Worm (Caenorhabditis elegans): ENCODE measurements around the gene nob-1.
A peak's percentile ranks its signal among the peaks of the same experiment; 100 is the strongest.

Gene nob-1

DNA sequence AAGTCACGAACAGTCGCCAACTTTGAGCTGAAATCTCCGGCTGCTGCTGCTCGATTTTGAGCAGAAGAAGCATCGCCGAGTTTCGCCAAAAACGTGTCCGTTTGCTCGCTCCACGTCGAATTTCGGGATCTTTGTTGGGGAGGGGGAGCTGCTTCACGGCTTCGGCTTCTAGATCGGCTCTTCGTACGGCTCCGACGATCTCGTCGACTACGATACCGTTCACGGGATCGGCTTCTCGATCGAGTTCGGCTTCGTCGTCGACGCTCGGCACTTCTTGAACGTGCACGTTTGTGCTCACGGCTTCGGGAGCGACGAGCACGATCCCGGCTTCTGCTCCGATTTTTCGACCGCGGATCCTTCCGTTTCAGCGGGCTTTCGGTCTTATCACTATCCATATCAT is 46.9 kb downstream of the nob-1 start:
- TF ChIP-seq mdl-1 (tag; optimal IDR thresholded peaks at IDR 0.05) (no peak), ama-1 (optimal IDR thresholded peaks at IDR 0.05) (no peak), lsy-12 (tag; optimal IDR thresholded peaks at IDR 0.05) (no peak), snpc-4 (tag; optimal IDR thresholded peaks at IDR 0.05) (no peak), jun-1 (tag; optimal IDR thresholded peaks at IDR 0.05) (no peak), pha-4 (tag; optimal IDR thresholded peaks at IDR 0.05) (no peak), elt-2 (tag; optimal IDR thresholded peaks at IDR 0.05) (no peak), nhr-237 (tag; optimal IDR thresholded peaks at IDR 0.05) (no peak), egl-5 (tag; optimal IDR thresholded peaks at IDR 0.05) (no peak), hmg-11 (tag; optimal IDR thresholded peaks at IDR 0.05) (no peak), elt-1 (tag; optimal IDR thresholded peaks at IDR 0.05) (no peak), fkh-10 (GFP tag; optimal IDR thresholded peaks at IDR 0.05) (no peak), R02D3.7 (tag; optimal IDR thresholded peaks at IDR 0.05) (no peak), lin-15B (tag; optimal IDR thresholded peaks at IDR 0.05) (no peak)

DNA sequence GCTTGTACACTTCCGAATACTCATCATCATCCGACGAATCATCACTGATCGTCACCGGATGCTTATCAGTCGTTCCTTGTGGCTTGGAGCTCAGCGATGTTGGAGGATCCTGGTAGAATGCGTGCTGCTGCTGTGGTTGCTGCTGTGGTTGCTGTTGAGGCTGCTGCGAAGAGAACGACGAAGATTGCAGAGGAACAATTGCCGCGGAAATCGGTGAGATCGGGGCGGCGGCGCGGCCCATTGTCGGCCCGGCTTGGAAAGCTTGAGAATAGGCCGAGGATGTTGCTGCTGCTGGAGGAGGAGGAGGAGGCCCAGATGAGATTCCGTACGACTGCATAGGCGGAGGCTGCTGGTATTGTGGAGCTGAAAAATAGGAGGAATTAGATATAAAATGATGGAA is 49.8 kb downstream of the nob-1 start:
- no peak for TF ChIP-seq egl-5 (tag; optimal IDR thresholded peaks at IDR 0.05)
- TF ChIP-seq ama-1 (optimal IDR thresholded peaks at IDR 0.05), result no peak
- TF ChIP-seq elt-2 (tag; optimal IDR thresholded peaks at IDR 0.05), result no peak
- TF ChIP-seq nhr-28 (tag; optimal IDR thresholded peaks at IDR 0.05), result no peak

DNA sequence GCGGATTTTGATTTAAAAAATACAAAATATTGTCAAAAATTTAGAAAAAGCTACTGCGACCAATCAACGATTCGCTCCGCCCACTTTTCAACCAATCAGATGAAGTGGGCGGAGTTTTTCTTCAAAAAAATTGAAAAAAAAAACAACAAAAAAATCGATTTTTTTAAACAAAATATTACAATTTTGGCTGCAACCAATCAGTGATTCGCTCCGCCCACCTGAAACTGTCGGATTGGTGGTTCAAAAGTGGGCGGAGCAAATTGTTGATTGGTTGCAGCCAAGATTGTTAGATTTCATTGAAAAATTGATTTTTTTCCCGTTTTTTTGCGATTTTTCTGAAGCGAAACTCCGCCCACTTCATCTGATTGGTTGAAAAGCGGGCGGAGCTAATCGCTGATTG is 50.9 kb downstream of the nob-1 start:
- TF ChIP-seq nhr-67 (tag; optimal IDR thresholded peaks at IDR 0.05) (no peak), nhr-77 (tag; optimal IDR thresholded peaks at IDR 0.05) (no peak), nfya-1 (tag; optimal IDR thresholded peaks at IDR 0.05; ENCODE audit: insufficient read depth) (peak; percentile 86)

DNA sequence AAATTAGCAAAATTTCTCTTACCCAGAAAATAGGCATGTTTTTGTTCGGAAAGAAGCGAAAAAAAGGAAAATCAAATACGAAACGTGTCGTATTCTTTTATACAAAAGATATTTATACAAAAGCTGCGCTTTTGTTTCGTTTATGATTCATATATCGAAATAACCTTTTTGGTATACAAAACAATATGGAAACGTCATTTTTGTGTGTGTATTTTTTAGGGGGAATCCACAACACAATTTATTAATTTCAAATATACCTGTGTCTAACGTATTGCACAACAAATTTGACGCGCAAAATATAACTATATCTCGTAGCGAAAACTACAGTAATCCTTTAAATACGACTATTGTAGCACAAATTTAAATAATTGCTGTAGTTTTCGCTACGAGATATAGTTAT is 53.4 kb downstream of the nob-1 start, which contains the start of gene Y79H2A.2:
Gene Y79H2A.2 (minus strand): TSS at position 101 of the 400 bp plus-strand sequence.
- no peak for TF ChIP-seq snpc-4 (tag; optimal IDR thresholded peaks at IDR 0.05)
- no peak for TF ChIP-seq zag-1 (tag; optimal IDR thresholded peaks at IDR 0.05)
- TF ChIP-seq fos-1 (tag; optimal IDR thresholded peaks at IDR 0.05), result no peak
- TF ChIP-seq nhr-237 (tag; optimal IDR thresholded peaks at IDR 0.05), result no peak
- no peak for TF ChIP-seq elt-2 (tag; optimal IDR thresholded peaks at IDR 0.05)
- TF ChIP-seq jun-1 (tag; optimal IDR thresholded peaks at IDR 0.05), result no peak
- TF ChIP-seq nhr-67 (tag; optimal IDR thresholded peaks at IDR 0.05), result no peak
- no peak for TF ChIP-seq ztf-4 (tag; optimal IDR thresholded peaks at IDR 0.05)
- TF ChIP-seq eor-1 (tag; optimal IDR thresholded peaks at IDR 0.05), result no peak
- TF ChIP-seq nfya-1 (tag; optimal IDR thresholded peaks at IDR 0.05; ENCODE audit: insufficient read depth), result no peak
- TF ChIP-seq ceh-9 (tag; optimal IDR thresholded peaks at IDR 0.05), result no peak
- no peak for TF ChIP-seq egl-27 (tag; optimal IDR thresholded peaks at IDR 0.05)
- TF ChIP-seq skn-1 (tag; optimal IDR thresholded peaks at IDR 0.05), result no peak

DNA sequence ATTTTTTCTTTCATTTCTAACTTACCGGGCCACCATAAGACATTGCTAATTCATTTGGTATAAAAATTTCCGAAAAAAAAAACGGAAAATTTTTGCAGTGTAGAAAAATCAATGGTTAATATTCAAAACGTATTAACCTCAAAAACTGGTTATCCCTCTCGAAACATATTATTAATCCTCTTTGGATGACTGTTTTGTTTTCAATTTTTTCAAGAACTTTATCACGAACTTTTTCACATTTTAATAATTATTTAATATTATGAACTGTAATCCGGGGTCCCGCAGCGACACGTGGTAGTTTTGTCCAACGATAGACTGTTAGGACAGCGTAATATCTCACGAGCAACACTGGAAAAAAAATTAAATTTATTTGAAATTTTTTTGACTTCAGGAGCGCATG is 55.3 kb downstream of the nob-1 start, which contains the start of gene Y79H2A.12:
Gene Y79H2A.12 (minus strand): TSS at position 101 of the 400 bp plus-strand sequence.
- TF ChIP-seq ceh-16 (tag; optimal IDR thresholded peaks at IDR 0.05), result no peak
- no peak for TF ChIP-seq nhr-28 (tag; optimal IDR thresholded peaks at IDR 0.05)
- TF ChIP-seq pqm-1 (tag; optimal IDR thresholded peaks at IDR 0.05), result no peak
- TF ChIP-seq nhr-25 (tag; optimal IDR thresholded peaks at IDR 0.05), result no peak
- no peak for TF ChIP-seq nhr-11 (tag; optimal IDR thresholded peaks at IDR 0.05)
- no peak for TF ChIP-seq mml-1 (tag; optimal IDR thresholded peaks at IDR 0.05)
- TF ChIP-seq snpc-4 (tag; optimal IDR thresholded peaks at IDR 0.05), result no peak
- no peak for TF ChIP-seq nhr-237 (tag; optimal IDR thresholded peaks at IDR 0.05)
- no peak for TF ChIP-seq egl-5 (tag; optimal IDR thresholded peaks at IDR 0.05)
- no peak for TF ChIP-seq egl-27 (tag; optimal IDR thresholded peaks at IDR 0.05)
- no peak for TF ChIP-seq zag-1 (tag; optimal IDR thresholded peaks at IDR 0.05)
